Fruit fly (Drosophila melanogaster) whole organism, embryonic: ENCODE measurements around the gene CG3726.

ENCODE experiments used
- CG10147 ChIP-seq: fragments of 200-800 bp; sonication (Bioruptor generic); optimal IDR thresholded peaks from 2 replicates; lab custom pipeline; 2019; ENCODE audit warnings: missing biosample characterization, mild to moderate bottlenecking, missing genetic modification characterization, moderate library complexity
- CG10543 ChIP-seq: fragments of 200-800 bp; sonication (Bioruptor generic); optimal IDR thresholded peaks from 3 replicates; lab custom pipeline; 2017; ENCODE audit warnings: missing biosample characterization, mild to moderate bottlenecking, missing genetic modification characterization, moderate library complexity
- CG11504 ChIP-seq: fragments of 200-800 bp; sonication (Bioruptor generic); optimal IDR thresholded peaks from 3 replicates; lab custom pipeline; 2019; ENCODE audit warnings: missing biosample characterization, mild to moderate bottlenecking, missing genetic modification characterization, moderate library complexity
- CG11695 ChIP-seq: fragments of 200-800 bp; sonication (Bioruptor generic); IDR thresholded peaks from 3 replicates; pipeline ENCODE4 v1.3.6; 2022; ENCODE audit warnings: missing biosample characterization, missing genetic modification characterization
- CG1233 ChIP-seq: fragments of 200-800 bp; sonication (Bioruptor generic); optimal IDR thresholded peaks from 4 replicates; lab custom pipeline; 2018; ENCODE audit warnings: missing biosample characterization, mild to moderate bottlenecking, missing genetic modification characterization
- CG14441 ChIP-seq: fragments of 200-800 bp; sonication (Bioruptor generic); IDR thresholded peaks from 2 replicates; pipeline ENCODE4 v1.3.6; 2022; ENCODE audit warnings: missing biosample characterization, missing genetic modification characterization
- CG14965 ChIP-seq: fragments of 200-800 bp; sonication (Bioruptor generic); optimal IDR thresholded peaks from 2 replicates; lab custom pipeline; 2016; ENCODE audit warnings: missing biosample characterization, missing genetic modification characterization, borderline replicate concordance
- CG15269 ChIP-seq: fragments of 200-800 bp; sonication (Bioruptor generic); optimal IDR thresholded peaks from 2 replicates; lab custom pipeline; 2018; ENCODE audit warnings: missing biosample characterization, mild to moderate bottlenecking, missing genetic modification characterization, moderate library complexity
- CG17328 ChIP-seq: fragments of 200-800 bp; sonication (Bioruptor generic); IDR thresholded peaks from 2 replicates; pipeline ENCODE4 v1.3.6; 2022; ENCODE audit warnings: missing biosample characterization, missing genetic modification characterization
- CG17912 ChIP-seq: fragments of 200-800 bp; sonication (Bioruptor generic); optimal IDR thresholded peaks from 2 replicates; lab custom pipeline; 2018; ENCODE audit warnings: missing biosample characterization, mild to moderate bottlenecking, missing genetic modification characterization
- CG18262 ChIP-seq: fragments of 200-800 bp; optimal IDR thresholded peaks from 3 replicates; lab custom pipeline; 2019; ENCODE audit warnings: missing biosample characterization, mild to moderate bottlenecking, missing genetic modification characterization, moderate library complexity
- CG2116 ChIP-seq: fragments of 200-800 bp; sonication (Bioruptor generic); optimal IDR thresholded peaks from 3 replicates; lab custom pipeline; 2018; ENCODE audit warnings: missing biosample characterization, mild to moderate bottlenecking, missing genetic modification characterization
- CG33213 ChIP-seq: fragments of 200-800 bp; sonication (Bioruptor generic); optimal IDR thresholded peaks from 3 replicates; lab custom pipeline; 2016; ENCODE audit warnings: missing biosample characterization, missing genetic modification characterization
- CG33557 ChIP-seq: fragments of 200-800 bp; sonication (Bioruptor generic); optimal IDR thresholded peaks from 2 replicates; lab custom pipeline; 2019; ENCODE audit warnings: missing biosample characterization, mild to moderate bottlenecking, missing genetic modification characterization, moderate library complexity
- CG3726 ChIP-seq: fragments of 200-800 bp; sonication (Bioruptor generic); IDR thresholded peaks from 3 replicates; pipeline ENCODE4, ENCODE4 v1.3.6; 2022; ENCODE audit warnings: missing biosample characterization, missing genetic modification characterization
- CG5180 ChIP-seq: fragments of 200-800 bp; sonication (Bioruptor generic); optimal IDR thresholded peaks from 3 replicates; lab custom pipeline; 2017; ENCODE audit warnings: missing biosample characterization, missing genetic modification characterization, mild to moderate bottlenecking, moderate library complexity, missing genetic modification reagents
- CG7839 ChIP-seq: fragments of 200-800 bp; sonication (Bioruptor generic); optimal IDR thresholded peaks from 3 replicates; lab custom pipeline; 2018; ENCODE audit warnings: missing biosample characterization, mild to moderate bottlenecking, missing genetic modification characterization, moderate library complexity
- CG8290 ChIP-seq, 3 experiments: fragments of 200-800 bp; sonication (Bioruptor generic); optimal IDR thresholded peaks; 2 replicates each; lab custom pipeline; 2016 to 2019; ENCODE audit warnings: missing biosample characterization in 3 of 3, missing genetic modification characterization in 3 of 3, mild to moderate bottlenecking in 2 of 3, moderate library complexity in 1 of 3
- CG9817 ChIP-seq: fragments of 200-800 bp; sonication (Bioruptor generic); optimal IDR thresholded peaks from 2 replicates; lab custom pipeline; 2018; ENCODE audit warnings: missing biosample characterization, mild to moderate bottlenecking, missing genetic modification characterization, moderate library complexity
- CG9876 ChIP-seq: fragments of 200-800 bp; sonication (Bioruptor generic); optimal IDR thresholded peaks from 2 replicates; lab custom pipeline; 2016; ENCODE audit warnings: missing biosample characterization, missing genetic modification characterization
- Chrac-16 ChIP-seq: fragments of 200-800 bp; sonication (Bioruptor generic); optimal IDR thresholded peaks from 3 replicates; lab custom pipeline; 2016; ENCODE audit warnings: missing biosample characterization, missing genetic modification characterization
- Dip3 ChIP-seq: fragments of 200-800 bp; sonication (Bioruptor generic); optimal IDR thresholded peaks from 3 replicates; lab custom pipeline; 2016; ENCODE audit warnings: missing biosample characterization, missing genetic modification characterization
- Dll ChIP-seq: fragments of 200-800 bp; sonication (Bioruptor generic); IDR thresholded peaks from 4 replicates; pipeline ENCODE4 v1.3.6; 2022; ENCODE audit warnings: missing biosample characterization, missing genetic modification characterization; ENCODE audit not compliant: partially characterized antibody
- HHEX ChIP-seq: fragments of 200-800 bp; sonication (Bioruptor generic); optimal IDR thresholded peaks from 3 replicates; lab custom pipeline; 2017; ENCODE audit warnings: missing biosample characterization, mild to moderate bottlenecking, missing genetic modification characterization, missing genetic modification reagents
- HLHmδ ChIP-seq: fragments of 200-800 bp; sonication (Bioruptor generic); optimal IDR thresholded peaks from 2 replicates; lab custom pipeline; 2018; ENCODE audit warnings: missing biosample characterization, mild to moderate bottlenecking, missing genetic modification characterization, moderate library complexity
- Mad ChIP-seq: fragments of 200-800 bp; sonication (Bioruptor generic); optimal IDR thresholded peaks from 2 replicates; lab custom pipeline; 2016; ENCODE audit warnings: missing biosample characterization, missing genetic modification characterization
- Max ChIP-seq: fragments of 200-800 bp; sonication (Bioruptor generic); optimal IDR thresholded peaks from 2 replicates; lab custom pipeline; 2016; ENCODE audit warnings: missing biosample characterization, mild to moderate bottlenecking, missing genetic modification characterization
- Med ChIP-seq: fragments of 200-800 bp; sonication (Bioruptor generic); peaks from one replicate; lab custom pipeline; 2016; ENCODE audit warnings: missing biosample characterization, missing genetic modification characterization, mild to moderate bottlenecking, inconsistent platforms, moderate library complexity
- Meics ChIP-seq: fragments of 200-800 bp; sonication (Bioruptor generic); optimal IDR thresholded peaks from 2 replicates; lab custom pipeline; 2017; ENCODE audit warnings: missing biosample characterization, mild to moderate bottlenecking, missing genetic modification characterization
- NK7.1 ChIP-seq: fragments of 200-800 bp; sonication (Bioruptor generic); optimal IDR thresholded peaks from 3 replicates; lab custom pipeline; 2016; ENCODE audit warnings: missing biosample characterization, missing genetic modification characterization
- Scr ChIP-seq: fragments of 200-800 bp; sonication (Bioruptor generic); IDR thresholded peaks from 2 replicates; pipeline ENCODE4 v1.3.6; 2022; ENCODE audit warnings: missing biosample characterization, missing genetic modification characterization; ENCODE audit not compliant: partially characterized antibody
- Sin3A ChIP-seq: fragments of >200 bp; optimal IDR thresholded peaks from 2 replicates; lab custom pipeline; 2018
- bigmax ChIP-seq: fragments of 200-800 bp; sonication (Bioruptor generic); optimal IDR thresholded peaks from 2 replicates; lab custom pipeline; 2018; ENCODE audit warnings: missing biosample characterization, mild to moderate bottlenecking, missing genetic modification characterization
- cas ChIP-seq: fragments of 200-800 bp; sonication (Bioruptor generic); IDR thresholded peaks from 2 replicates; pipeline ENCODE4 v1.3.6; 2022; ENCODE audit warnings: missing biosample characterization, missing genetic modification characterization
- caup ChIP-seq: fragments of 200-800 bp; sonication (Bioruptor generic); optimal IDR thresholded peaks from 3 replicates; lab custom pipeline; 2017; ENCODE audit warnings: missing biosample characterization, mild to moderate bottlenecking, missing genetic modification characterization, moderate library complexity; ENCODE audit not compliant: severe bottlenecking
- ci ChIP-seq: fragments of 200-800 bp; sonication (Bioruptor generic); IDR thresholded peaks from 3 replicates; pipeline ENCODE4 v1.3.6; 2022; ENCODE audit warnings: missing biosample characterization, missing genetic modification characterization
- crc ChIP-seq: fragments of 200-800 bp; sonication (Bioruptor generic); optimal IDR thresholded peaks from 2 replicates; lab custom pipeline; 2016; ENCODE audit warnings: missing biosample characterization, missing genetic modification characterization
- dmrt11E ChIP-seq: fragments of 200-800 bp; sonication (Bioruptor generic); optimal IDR thresholded peaks from 3 replicates; lab custom pipeline; 2018; ENCODE audit warnings: missing biosample characterization, mild to moderate bottlenecking, missing genetic modification characterization, moderate library complexity
- gcm ChIP-seq: fragments of 200-800 bp; sonication (Bioruptor generic); optimal IDR thresholded peaks from 2 replicates; lab custom pipeline; 2019; ENCODE audit warnings: missing biosample characterization, mild to moderate bottlenecking, missing genetic modification characterization, moderate library complexity
- hth ChIP-seq: fragments of >200 bp; optimal IDR thresholded peaks from 2 replicates; lab custom pipeline; 2017; ENCODE audit warnings: inconsistent platforms
- klu ChIP-seq: fragments of 200-800 bp; sonication (Bioruptor generic); IDR thresholded peaks from 2 replicates; pipeline ENCODE4 v1.3.6; 2022; ENCODE audit warnings: missing biosample characterization, missing genetic modification characterization
- repo ChIP-seq: fragments of 200-800 bp; sonication (Bioruptor generic); optimal IDR thresholded peaks from 2 replicates; lab custom pipeline; 2016; ENCODE audit warnings: missing biosample characterization, missing genetic modification characterization
- slou ChIP-seq: fragments of 200-800 bp; sonication (Bioruptor generic); optimal IDR thresholded peaks from 3 replicates; lab custom pipeline; 2016; ENCODE audit warnings: missing biosample characterization, missing genetic modification characterization
- sr ChIP-seq: fragments of 200-800 bp; sonication (Bioruptor generic); IDR thresholded peaks from 3 replicates; pipeline ENCODE4 v1.3.6; 2022; ENCODE audit warnings: missing biosample characterization, missing genetic modification characterization
- ssp ChIP-seq: fragments of 200-800 bp; sonication (Bioruptor generic); IDR thresholded peaks from 2 replicates; pipeline ENCODE4 v1.3.6; 2022; ENCODE audit warnings: missing biosample characterization, missing genetic modification characterization
- twi ChIP-seq: fragments of 200-800 bp; optimal IDR thresholded peaks from 2 replicates; lab custom pipeline; 2019; ENCODE audit warnings: missing biosample characterization, mild to moderate bottlenecking, missing genetic modification characterization, moderate library complexity
- unc-4 ChIP-seq: fragments of 200-800 bp; sonication (Bioruptor generic); IDR thresholded peaks from 2 replicates; pipeline ENCODE4 v1.3.6; 2022; ENCODE audit warnings: missing biosample characterization, missing genetic modification characterization; ENCODE audit not compliant: partially characterized antibody
- unpg ChIP-seq: fragments of 200-800 bp; sonication (Bioruptor generic); optimal IDR thresholded peaks from 3 replicates; lab custom pipeline; 2018; ENCODE audit warnings: missing biosample characterization, mild to moderate bottlenecking, missing genetic modification characterization, moderate library complexity
- wor ChIP-seq: fragments of 200-800 bp; sonication (Bioruptor generic); IDR thresholded peaks from 2 replicates; pipeline ENCODE4 v1.3.6; 2022; ENCODE audit warnings: missing biosample characterization, missing genetic modification characterization
- zen2 ChIP-seq: fragments of 200-800 bp; sonication (Bioruptor generic); IDR thresholded peaks from 3 replicates; pipeline ENCODE4 v1.3.6; 2022; ENCODE audit warnings: missing biosample characterization, missing genetic modification characterization; ENCODE audit not compliant: partially characterized antibody

The CG3726 gene

dm6 chrX:5907916-5908315, 9.0 kb upstream of the CG3726 start, which contains the start of gene CG12236 (continued):
- TF ChIP-seq CG11504 (peak; percentile 79), CG14965 (GFP tag; lab: Kevin White, UChicago) (no peak), CG14441 (GFP tag; lab: Robert Waterston, UW) (peak; percentile 47), hth (lab: Kevin White, UChicago) (no peak), CG17912 (GFP tag; lab: Kevin White, UChicago) (peak; percentile 68), zen2 (GFP tag; lab: Robert Waterston, UW) (no peak), CG10543 (GFP tag; lab: Kevin White, UChicago) (peak; percentile 48), caup (GFP tag; lab: Kevin White, UChicago) (peak; percentile 74), ssp (GFP tag; lab: Robert Waterston, UW) (0 out of 2 replicates have a peak, but pooled peaks have one; percentile 9), crc (GFP tag; lab: Kevin White, UChicago) (no peak), Med (peak; percentile 93), CG17328 (peak; percentile 39; the same call in 1 of the 2 replicates), CG2116 (GFP tag; lab: Kevin White, UChicago) (peak; percentile 99), Meics (GFP tag; lab: Kevin White, UChicago) (peak; percentile 54), CG10147 (GFP tag; lab: Kevin White, UChicago) (peak; percentile 39), bigmax (peak; percentile 39), CG8290 (GFP tag; optimal IDR thresholded peaks at IDR 0.05; lab: Kevin White, UChicago) (peak; percentile 75), CG8290 (tag; optimal IDR thresholded peaks at IDR 0.05; lab: Kevin White, UChicago) (peak in 1 of 2 experiments; percentile 83), repo (GFP tag; lab: Kevin White, UChicago) (no peak), twi (tag; lab: Kevin White, UChicago) (peak; percentile 28), NK7.1 (peak; percentile 36), ci (GFP tag; lab: Robert Waterston, UW) (peak; percentile 64; the same call in 2 of the 3 replicates), unc-4 (peak; percentile 42; the same call in 1 of the 2 replicates), CG33213 (peak; percentile 67), Dip3 (GFP tag; lab: Kevin White, UChicago) (peak; percentile 34), Sin3A (lab: Kevin White, UChicago) (peak; percentile 50), CG3726 (GFP tag; lab: Robert Waterston, UW) (no peak), CG1233 (GFP tag; lab: Kevin White, UChicago) (peak; percentile 23), CG5180 (GFP tag; lab: Kevin White, UChicago) (no peak), cas (no peak), wor (GFP tag; lab: Robert Waterston, UW) (no peak), CG33557 (GFP tag; lab: Kevin White, UChicago) (no peak), CG18262 (tag; lab: Kevin White, UChicago) (peak; percentile 22), HLHmδ (GFP tag; lab: Kevin White, UChicago) (peak; percentile 38), klu (GFP tag; lab: Robert Waterston, UW) (no peak), CG15269 (tag; lab: Kevin White, UChicago) (no peak), unpg (GFP tag; lab: Kevin White, UChicago) (no peak), CG11695 (GFP tag; lab: Robert Waterston, UW) (no peak), CG9817 (no peak), Mad (GFP tag; lab: Kevin White, UChicago) (peak; percentile 4), CG7839 (tag; lab: Kevin White, UChicago) (peak; percentile 36), Max (GFP tag; lab: Kevin White, UChicago) (peak; percentile 20), HHEX (peak; percentile 62), Dll (GFP tag; lab: Robert Waterston, UW) (no peak), CG9876 (GFP tag; lab: Kevin White, UChicago) (peak; percentile 55), dmrt11E (tag; lab: Kevin White, UChicago) (peak; percentile 29), sr (0 out of 3 replicates have a peak, but pooled peaks have one; percentile 36), gcm (GFP tag; lab: Kevin White, UChicago) (no peak), Chrac-16 (GFP tag; lab: Kevin White, UChicago) (peak; percentile 13), slou (GFP tag; lab: Kevin White, UChicago) (peak; percentile 11), Scr (GFP tag; lab: Robert Waterston, UW) (0 out of 2 replicates have a peak, but pooled peaks have one; percentile 23)
